Worm (Caenorhabditis elegans): Measurements from ENCODE around the gene Y41C4A.11.

Gene Y41C4A.11

DNA sequence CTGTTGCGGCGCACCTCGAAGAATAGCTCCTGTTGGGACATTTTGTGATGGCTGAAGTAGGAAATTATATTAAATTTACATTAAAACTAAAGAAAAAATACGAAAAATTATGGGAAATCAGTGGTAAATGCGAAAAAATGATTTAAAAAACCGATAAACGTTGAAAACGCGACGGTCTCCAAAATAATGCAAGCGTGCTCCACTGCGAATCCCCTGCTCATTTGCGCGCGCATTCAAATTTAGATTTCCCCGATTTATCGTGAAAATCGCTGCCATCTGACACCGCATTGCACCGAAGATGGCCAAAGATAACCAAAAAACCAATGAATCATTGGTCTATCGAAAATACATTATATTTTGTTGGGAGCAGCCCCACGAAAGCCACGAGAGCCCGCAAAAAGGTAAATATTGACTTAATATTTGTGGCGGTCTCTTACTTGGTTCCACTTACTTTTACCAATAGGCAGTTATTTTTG lies at the start of gene Y41C4A.11, which contains the start of gene elb-1:
Gene Y41C4A.11 (plus strand): TSS at position 461 of the 476 bp plus-strand sequence.
Gene elb-1 (minus strand): TSS at position 51 of the 476 bp plus-strand sequence.
- TF ChIP-seq tra-4 (tag; optimal IDR thresholded peaks at IDR 0.05) (no peak), tbx-11 (GFP tag; IDR thresholded peaks at IDR 0.05) (no peak), hmg-4 (GFP tag; optimal IDR thresholded peaks at IDR 0.05) (no peak), pes-1 (GFP tag; IDR thresholded peaks at IDR 0.05) (no peak), flt-1 (GFP tag; IDR thresholded peaks at IDR 0.05) (no peak)

DNA sequence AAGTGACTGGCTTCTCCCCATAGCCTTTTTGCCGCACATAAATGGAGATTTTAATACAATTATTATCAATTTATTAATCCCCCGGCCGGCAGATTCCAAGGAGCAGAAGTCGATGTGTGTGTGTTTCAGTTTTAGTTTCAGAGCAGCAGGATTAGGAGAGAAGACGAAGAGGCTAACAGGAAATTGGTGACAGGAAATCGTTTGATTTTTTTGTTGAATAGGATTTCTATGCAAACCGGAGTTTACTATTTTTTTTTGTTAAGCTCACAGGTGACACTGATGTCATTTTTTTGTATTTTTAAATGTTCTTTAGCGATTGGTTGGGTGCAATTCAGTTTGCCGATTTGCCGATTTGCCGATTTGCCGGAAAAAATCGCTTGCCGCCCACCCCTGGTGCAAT lies 39.1 kb upstream of the Y41C4A.11 start:
- TF ChIP-seq aly-1 (tag; optimal IDR thresholded peaks at IDR 0.05) (no peak), flt-1 (GFP tag; IDR thresholded peaks at IDR 0.05) (no peak), ets-7 (tag; optimal IDR thresholded peaks at IDR 0.05) (no peak), B0310.2 (tag; optimal IDR thresholded peaks at IDR 0.05) (no peak), ceh-36 (tag; optimal IDR thresholded peaks at IDR 0.05) (peak; percentile 46)

- no peak for TF ChIP-seq sea-1 (GFP tag; conservative IDR thresholded peaks at IDR 0.05)
- no peak for TF ChIP-seq ceh-13 (GFP tag; optimal IDR thresholded peaks at IDR 0.05)
- no peak for TF ChIP-seq F13C5.2 (tag; optimal IDR thresholded peaks at IDR 0.05)
- TF ChIP-seq aly-1 (tag; optimal IDR thresholded peaks at IDR 0.05): no peak
- no peak for TF ChIP-seq B0310.2 (tag; optimal IDR thresholded peaks at IDR 0.05)
- no peak for TF ChIP-seq ets-7 (tag; optimal IDR thresholded peaks at IDR 0.05)
- no peak for TF ChIP-seq hmg-4 (GFP tag; optimal IDR thresholded peaks at IDR 0.05)
- TF ChIP-seq ceh-36 (tag; optimal IDR thresholded peaks at IDR 0.05): no peak
- TF ChIP-seq flt-1 (GFP tag; IDR thresholded peaks at IDR 0.05): no peak
- TF ChIP-seq scrt-1 (GFP tag; IDR thresholded peaks at IDR 0.05): no peak; the same call in 1 of the 2 replicates
- TF ChIP-seq tbx-37 (GFP tag; conservative IDR thresholded peaks at IDR 0.05): no peak
Observed at ce11 chrIII:11681461-11682014, 38.1 kb upstream of the Y41C4A.11 start.

DNA sequence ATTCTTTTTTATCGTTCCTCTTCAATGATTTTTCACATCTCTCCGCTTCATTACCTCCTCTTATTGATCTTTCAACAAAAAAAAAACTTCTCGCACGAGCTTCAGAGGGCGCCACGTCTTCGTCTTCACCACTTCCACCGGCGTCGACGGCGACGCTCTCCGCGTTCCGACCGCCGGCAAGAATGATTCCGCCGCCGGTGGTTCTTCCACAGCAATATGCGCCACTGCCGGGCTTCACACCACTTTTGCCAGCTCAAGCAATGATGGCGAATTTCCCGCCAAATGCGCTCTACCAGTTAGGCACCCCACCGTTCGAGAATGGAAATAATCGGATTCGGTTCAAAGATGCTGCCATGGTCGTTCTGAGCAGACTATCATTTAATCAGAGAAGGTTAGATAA lies 36.6 kb upstream of the Y41C4A.11 start:
- TF ChIP-seq scrt-1 (GFP tag; IDR thresholded peaks at IDR 0.05): no peak

DNA sequence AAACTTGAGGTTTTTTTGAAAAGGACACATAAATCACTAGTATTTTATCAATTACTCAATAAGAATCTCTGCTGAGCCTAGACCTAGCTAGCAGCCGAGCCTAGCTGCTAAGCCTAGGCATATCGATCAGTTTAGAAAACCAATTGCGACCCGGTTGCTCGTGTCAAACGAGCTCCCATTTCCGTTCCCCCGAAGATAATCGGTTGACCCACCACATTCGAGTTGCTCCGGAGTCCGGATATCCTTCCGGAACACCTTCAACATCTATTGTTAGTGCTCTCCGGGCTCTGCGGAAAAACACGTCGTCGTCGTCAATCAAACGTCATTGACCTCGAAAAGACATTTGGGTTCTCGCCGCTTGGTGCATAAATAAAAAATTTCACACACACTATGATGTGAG lies 35.9 kb upstream of the Y41C4A.11 start:
- no peak for TF ChIP-seq tbx-11 (GFP tag; IDR thresholded peaks at IDR 0.05)
- no peak for TF ChIP-seq flt-1 (GFP tag; IDR thresholded peaks at IDR 0.05)
- no peak for TF ChIP-seq B0310.2 (tag; optimal IDR thresholded peaks at IDR 0.05)
- no peak for TF ChIP-seq F13C5.2 (tag; optimal IDR thresholded peaks at IDR 0.05)
- no peak for TF ChIP-seq tra-4 (tag; optimal IDR thresholded peaks at IDR 0.05)
- no peak for TF ChIP-seq hmbx-1 (tag; optimal IDR thresholded peaks at IDR 0.05)
- TF ChIP-seq sea-1 (GFP tag; conservative IDR thresholded peaks at IDR 0.05): no peak
- TF ChIP-seq aly-1 (tag; optimal IDR thresholded peaks at IDR 0.05): no peak
- TF ChIP-seq scrt-1 (GFP tag; IDR thresholded peaks at IDR 0.05): no peak
- TF ChIP-seq pes-1 (GFP tag; IDR thresholded peaks at IDR 0.05): no peak
- no peak for TF ChIP-seq hnd-1 (tag; optimal IDR thresholded peaks at IDR 0.05)
- no peak for TF ChIP-seq hmg-4 (GFP tag; optimal IDR thresholded peaks at IDR 0.05)
- no peak for TF ChIP-seq ama-1 (optimal IDR thresholded peaks at IDR 0.05)
- TF ChIP-seq tbx-37 (GFP tag; conservative IDR thresholded peaks at IDR 0.05): no peak
- no peak for TF ChIP-seq ceh-36 (tag; optimal IDR thresholded peaks at IDR 0.05)
- TF ChIP-seq ets-7 (tag; optimal IDR thresholded peaks at IDR 0.05): no peak
- TF ChIP-seq ceh-13 (GFP tag; optimal IDR thresholded peaks at IDR 0.05): no peak

ce11 chrIII:11684770-11685169 lies 34.9 kb upstream of the Y41C4A.11 start:
- TF ChIP-seq ama-1 (optimal IDR thresholded peaks at IDR 0.05) (no peak), tra-4 (tag; optimal IDR thresholded peaks at IDR 0.05) (no peak), ceh-13 (GFP tag; optimal IDR thresholded peaks at IDR 0.05) (no peak), hnd-1 (tag; optimal IDR thresholded peaks at IDR 0.05) (no peak), sea-1 (GFP tag; conservative IDR thresholded peaks at IDR 0.05) (no peak), B0310.2 (tag; optimal IDR thresholded peaks at IDR 0.05) (no peak), tbx-37 (GFP tag; conservative IDR thresholded peaks at IDR 0.05) (no peak), hmbx-1 (tag; optimal IDR thresholded peaks at IDR 0.05) (no peak), tbx-11 (GFP tag; IDR thresholded peaks at IDR 0.05) (no peak), ceh-36 (tag; optimal IDR thresholded peaks at IDR 0.05) (no peak)

- TF ChIP-seq pes-1 (GFP tag; IDR thresholded peaks at IDR 0.05): no peak
- TF ChIP-seq F13C5.2 (tag; optimal IDR thresholded peaks at IDR 0.05): no peak
- TF ChIP-seq B0310.2 (tag; optimal IDR thresholded peaks at IDR 0.05): no peak
- no peak for TF ChIP-seq tbx-37 (GFP tag; conservative IDR thresholded peaks at IDR 0.05)
- no peak for TF ChIP-seq tra-4 (tag; optimal IDR thresholded peaks at IDR 0.05)
- no peak for TF ChIP-seq ceh-13 (GFP tag; optimal IDR thresholded peaks at IDR 0.05)
- no peak for TF ChIP-seq scrt-1 (GFP tag; IDR thresholded peaks at IDR 0.05)
- TF ChIP-seq hmg-4 (GFP tag; optimal IDR thresholded peaks at IDR 0.05): no peak
- no peak for TF ChIP-seq aly-1 (tag; optimal IDR thresholded peaks at IDR 0.05)
- no peak for TF ChIP-seq hmbx-1 (tag; optimal IDR thresholded peaks at IDR 0.05)
- TF ChIP-seq tbx-11 (GFP tag; IDR thresholded peaks at IDR 0.05): no peak
- no peak for TF ChIP-seq ama-1 (optimal IDR thresholded peaks at IDR 0.05)
- TF ChIP-seq ets-7 (tag; optimal IDR thresholded peaks at IDR 0.05): no peak
- no peak for TF ChIP-seq sea-1 (GFP tag; conservative IDR thresholded peaks at IDR 0.05)
- no peak for TF ChIP-seq ceh-36 (tag; optimal IDR thresholded peaks at IDR 0.05)
- TF ChIP-seq flt-1 (GFP tag; IDR thresholded peaks at IDR 0.05): no peak
- no peak for TF ChIP-seq hnd-1 (tag; optimal IDR thresholded peaks at IDR 0.05)
Observed at ce11 chrIII:11689303-11689702, 30.4 kb upstream of the Y41C4A.11 start.

DNA sequence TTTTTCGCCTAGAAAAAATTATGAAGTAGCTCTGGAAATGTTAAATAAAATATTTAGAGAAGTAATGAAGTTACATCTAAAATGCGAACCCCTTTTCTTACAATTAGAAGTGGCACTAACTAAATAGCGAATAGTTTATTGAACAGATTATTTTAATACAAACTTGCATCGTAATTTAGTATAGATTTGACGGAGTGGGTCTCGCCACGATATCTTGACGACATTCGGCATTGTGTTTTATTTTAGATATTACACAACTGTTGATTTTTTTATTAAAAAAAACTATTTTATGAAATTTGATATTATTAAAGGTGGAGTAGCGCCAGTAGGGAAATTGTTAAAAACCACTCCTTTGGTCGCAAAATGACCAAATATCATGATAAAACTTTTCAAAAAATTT lies 29.8 kb upstream of the Y41C4A.11 start:
- TF ChIP-seq flt-1 (GFP tag; IDR thresholded peaks at IDR 0.05) (no peak), ama-1 (optimal IDR thresholded peaks at IDR 0.05) (no peak), tra-4 (tag; optimal IDR thresholded peaks at IDR 0.05) (no peak), tbx-37 (GFP tag; conservative IDR thresholded peaks at IDR 0.05) (no peak), hmg-4 (GFP tag; optimal IDR thresholded peaks at IDR 0.05) (no peak), ets-7 (tag; optimal IDR thresholded peaks at IDR 0.05) (no peak), ceh-36 (tag; optimal IDR thresholded peaks at IDR 0.05) (no peak), hnd-1 (tag; optimal IDR thresholded peaks at IDR 0.05) (no peak), tbx-11 (GFP tag; IDR thresholded peaks at IDR 0.05) (no peak), pes-1 (GFP tag; IDR thresholded peaks at IDR 0.05) (no peak), F13C5.2 (tag; optimal IDR thresholded peaks at IDR 0.05) (no peak)

Data from whole organism, early embryonic.